Fruit fly (Drosophila melanogaster) whole organism, prepupa: ENCODE data around the gene aurA.

ENCODE experiments used
- Blimp-1 ChIP-seq: fragments of 200-800 bp; sonication (Bioruptor generic); optimal IDR thresholded peaks from 3 replicates; lab custom pipeline; 2017; ENCODE audit warnings: missing biosample characterization, missing genetic modification characterization, mild to moderate bottlenecking, moderate library complexity, missing genetic modification reagents
- CG10669 ChIP-seq: fragments of 200-800 bp; sonication (Bioruptor generic); optimal IDR thresholded peaks from 3 replicates; lab custom pipeline; 2018; ENCODE audit warnings: missing biosample characterization, mild to moderate bottlenecking, missing genetic modification characterization, moderate library complexity
- CG11762 ChIP-seq: fragments of 200-800 bp; sonication (Bioruptor generic); optimal IDR thresholded peaks from 3 replicates; lab custom pipeline; 2016; ENCODE audit warnings: missing biosample characterization, missing genetic modification characterization; ENCODE audit not compliant: insufficient read depth
- CG11902 ChIP-seq: fragments of 200-800 bp; sonication (Bioruptor generic); optimal IDR thresholded peaks from 3 replicates; lab custom pipeline; 2016; ENCODE audit warnings: missing biosample characterization, missing genetic modification characterization
- CG15336 ChIP-seq: fragments of 200-800 bp; sonication (Bioruptor generic); IDR thresholded peaks from 2 replicates; pipeline ENCODE4 v1.3.6; 2022; ENCODE audit warnings: missing biosample characterization, missing genetic modification characterization
- CG1621 ChIP-seq: fragments of 200-800 bp; sonication (Bioruptor generic); optimal IDR thresholded peaks from 3 replicates; lab custom pipeline; 2018; ENCODE audit warnings: missing biosample characterization, mild to moderate bottlenecking, missing genetic modification characterization
- CG16779 ChIP-seq: fragments of 200-800 bp; sonication (Bioruptor generic); optimal IDR thresholded peaks from 3 replicates; lab custom pipeline; 2017; ENCODE audit warnings: missing biosample characterization, mild to moderate bottlenecking, missing genetic modification characterization
- CG32006 ChIP-seq: fragments of 200-800 bp; sonication (Bioruptor generic); optimal IDR thresholded peaks from 3 replicates; lab custom pipeline; 2017; ENCODE audit warnings: missing biosample characterization, mild to moderate bottlenecking, missing genetic modification characterization
- CG34406 ChIP-seq: fragments of 200-800 bp; sonication (Bioruptor generic); optimal IDR thresholded peaks from 3 replicates; lab custom pipeline; 2016; ENCODE audit warnings: missing biosample characterization, missing genetic modification characterization
- CG3919 ChIP-seq: fragments of 200-800 bp; sonication (Bioruptor generic); optimal IDR thresholded peaks from 3 replicates; lab custom pipeline; 2016; ENCODE audit warnings: missing biosample characterization, missing genetic modification characterization
- CG4318 ChIP-seq: fragments of 200-800 bp; sonication (Bioruptor generic); optimal IDR thresholded peaks from 3 replicates; lab custom pipeline; 2017; ENCODE audit warnings: missing biosample characterization, mild to moderate bottlenecking, missing genetic modification characterization
- CG6163 ChIP-seq: fragments of 200-800 bp; sonication (Bioruptor generic); IDR thresholded peaks from 3 replicates; pipeline ENCODE4 v1.3.6; 2022; ENCODE audit warnings: missing biosample characterization, missing genetic modification characterization
- CG6276 ChIP-seq: fragments of 200-800 bp; sonication (Bioruptor generic); optimal IDR thresholded peaks from 2 replicates; lab custom pipeline; 2017; ENCODE audit warnings: missing biosample characterization, mild to moderate bottlenecking, missing genetic modification characterization
- CG6792 ChIP-seq: fragments of 200-800 bp; sonication (Bioruptor generic); optimal IDR thresholded peaks from 3 replicates; lab custom pipeline; 2016; ENCODE audit warnings: missing biosample characterization, missing genetic modification characterization
- CG6808 ChIP-seq: fragments of 200-800 bp; sonication (Bioruptor generic); optimal IDR thresholded peaks from 3 replicates; lab custom pipeline; 2017; ENCODE audit warnings: missing biosample characterization, missing genetic modification characterization, mild to moderate bottlenecking, moderate library complexity, missing genetic modification reagents
- CG8119 ChIP-seq: fragments of 200-800 bp; sonication (Bioruptor generic); IDR thresholded peaks from 3 replicates; pipeline ENCODE4 v1.3.6; 2022; ENCODE audit warnings: missing biosample characterization, missing genetic modification characterization
- CG8632 ChIP-seq: fragments of 200-800 bp; sonication (Bioruptor generic); optimal IDR thresholded peaks from 3 replicates; lab custom pipeline; 2016; ENCODE audit warnings: missing biosample characterization, missing genetic modification characterization
- CG9139 ChIP-seq: fragments of 200-800 bp; sonication (Bioruptor generic); optimal IDR thresholded peaks from 3 replicates; lab custom pipeline; 2017; ENCODE audit warnings: missing biosample characterization, mild to moderate bottlenecking, missing genetic modification characterization
- Eip78C ChIP-seq: fragments of 200-800 bp; sonication (Bioruptor generic); peaks from one replicate; lab custom pipeline; 2016; ENCODE audit warnings: missing biosample characterization, missing genetic modification characterization
- Eip93F ChIP-seq: fragments of 200-800 bp; sonication (Bioruptor generic); optimal IDR thresholded peaks from 2 replicates; lab custom pipeline; 2016; ENCODE audit warnings: missing biosample characterization, mild to moderate bottlenecking, missing genetic modification characterization
- Ets21C ChIP-seq: fragments of 200-800 bp; sonication (Bioruptor generic); optimal IDR thresholded peaks from 3 replicates; lab custom pipeline; 2016; ENCODE audit warnings: missing biosample characterization, missing genetic modification characterization
- Ets96B ChIP-seq: fragments of 200-800 bp; optimal IDR thresholded peaks from 2 replicates; lab custom pipeline; 2019; ENCODE audit warnings: missing biosample characterization, mild to moderate bottlenecking, missing genetic modification characterization, moderate library complexity
- Hr39 ChIP-seq: fragments of 200-800 bp; sonication (Bioruptor generic); optimal IDR thresholded peaks from 2 replicates; lab custom pipeline; 2016; ENCODE audit warnings: missing biosample characterization, missing genetic modification characterization
- Hr4 ChIP-seq: fragments of 200-800 bp; sonication (Bioruptor generic); optimal IDR thresholded peaks from 3 replicates; lab custom pipeline; 2016; ENCODE audit warnings: missing biosample characterization, missing genetic modification characterization
- Met ChIP-seq: fragments of 200-800 bp; sonication (Bioruptor generic); optimal IDR thresholded peaks from 3 replicates; lab custom pipeline; 2016; ENCODE audit warnings: missing biosample characterization, missing genetic modification characterization
- OdsH ChIP-seq: fragments of 200-800 bp; sonication (Bioruptor generic); optimal IDR thresholded peaks from 3 replicates; lab custom pipeline; 2016; ENCODE audit warnings: missing biosample characterization, missing genetic modification characterization
- Sox14 ChIP-seq: fragments of 200-800 bp; sonication (Bioruptor generic); optimal IDR thresholded peaks from 3 replicates; lab custom pipeline; 2016; ENCODE audit warnings: missing biosample characterization, missing genetic modification characterization
- Sox15 ChIP-seq: fragments of 200-800 bp; sonication (Bioruptor generic); optimal IDR thresholded peaks from 3 replicates; lab custom pipeline; 2016; ENCODE audit warnings: missing biosample characterization, missing genetic modification characterization
- achi ChIP-seq: fragments of 200-800 bp; sonication (Bioruptor generic); optimal IDR thresholded peaks from 3 replicates; lab custom pipeline; 2016; ENCODE audit warnings: missing biosample characterization, missing genetic modification characterization
- acj6 ChIP-seq: fragments of 200-800 bp; sonication (Bioruptor generic); optimal IDR thresholded peaks from 3 replicates; lab custom pipeline; 2016; ENCODE audit warnings: missing biosample characterization, missing genetic modification characterization
- dac ChIP-seq: fragments of 200-800 bp; sonication (Bioruptor generic); optimal IDR thresholded peaks from 2 replicates; lab custom pipeline; 2017; ENCODE audit warnings: missing biosample characterization, mild to moderate bottlenecking, missing genetic modification characterization
- dsx ChIP-seq: fragments of 200-800 bp; optimal IDR thresholded peaks from 3 replicates; lab custom pipeline; 2019; ENCODE audit warnings: missing biosample characterization, mild to moderate bottlenecking, missing genetic modification characterization, moderate library complexity; ENCODE audit not compliant: poor library complexity, severe bottlenecking
- eg ChIP-seq: fragments of 200-800 bp; sonication (Bioruptor generic); IDR thresholded peaks from 3 replicates; pipeline ENCODE4 v1.3.6; 2022; ENCODE audit warnings: missing biosample characterization, missing genetic modification characterization
- esn ChIP-seq: fragments of 200-800 bp; sonication (Bioruptor generic); optimal IDR thresholded peaks from 2 replicates; lab custom pipeline; 2016; ENCODE audit warnings: missing biosample characterization, mild to moderate bottlenecking, missing genetic modification characterization, moderate library complexity
- fd59A ChIP-seq: fragments of 200-800 bp; sonication (Bioruptor generic); optimal IDR thresholded peaks from 2 replicates; lab custom pipeline; 2017; ENCODE audit warnings: missing biosample characterization, mild to moderate bottlenecking, missing genetic modification characterization, missing genetic modification reagents
- fkh ChIP-seq: fragments of 200-800 bp; sonication (Bioruptor generic); optimal IDR thresholded peaks from 3 replicates; lab custom pipeline; 2017; ENCODE audit warnings: missing biosample characterization, mild to moderate bottlenecking, missing genetic modification characterization, moderate library complexity
- lz ChIP-seq: fragments of 200-800 bp; sonication (Bioruptor generic); optimal IDR thresholded peaks from 3 replicates; lab custom pipeline; 2016; ENCODE audit warnings: missing biosample characterization, missing genetic modification characterization
- pdm3 ChIP-seq: fragments of 200-800 bp; sonication (Bioruptor generic); optimal IDR thresholded peaks from 3 replicates; lab custom pipeline; 2016; ENCODE audit warnings: missing biosample characterization, missing genetic modification characterization
- salr ChIP-seq, 2 experiments: fragments of 200-800 bp; sonication (Bioruptor generic); optimal IDR thresholded peaks; 3 replicates each; lab custom pipeline; 2016 to 2018; ENCODE audit warnings: missing biosample characterization in 2 of 2, missing genetic modification characterization in 2 of 2, mild to moderate bottlenecking in 1 of 2
- ss ChIP-seq, 2 experiments: fragments of 200-800 bp; sonication (Bioruptor generic); optimal IDR thresholded peaks; 2 replicates in 1 of 2; 3 replicates in 1 of 2; lab custom pipeline; 2017 to 2018; ENCODE audit warnings: mild to moderate bottlenecking in 2 of 2, missing biosample characterization in 2 of 2, missing genetic modification characterization in 2 of 2, moderate library complexity in 1 of 2
- svp ChIP-seq: fragments of 200-800 bp; sonication (Bioruptor generic); peaks from one replicate; lab custom pipeline; 2016; ENCODE audit warnings: missing biosample characterization, missing genetic modification characterization
- topi ChIP-seq: fragments of 200-800 bp; sonication (Bioruptor generic); optimal IDR thresholded peaks from 3 replicates; lab custom pipeline; 2016; ENCODE audit warnings: missing biosample characterization, missing genetic modification characterization
- vri ChIP-seq: fragments of 200-800 bp; sonication (Bioruptor generic); optimal IDR thresholded peaks from 3 replicates; lab custom pipeline; 2016; ENCODE audit warnings: missing biosample characterization, mild to moderate bottlenecking, missing genetic modification characterization

The aurA gene

dm6 chr3R:11977336-11977678, 14.4 kb downstream of the aurA start:
- TF ChIP-seq dac (GFP tag; lab: Kevin White, UChicago) (no peak), CG34406 (GFP tag; lab: Kevin White, UChicago) (peak; percentile 18), Sox14 (GFP tag; lab: Kevin White, UChicago) (no peak), Hr39 (GFP tag; lab: Kevin White, UChicago) (no peak), CG10669 (GFP tag; lab: Kevin White, UChicago) (peak; percentile 17), CG4318 (no peak), CG32006 (GFP tag; lab: Kevin White, UChicago) (peak; percentile 55), salr (GFP tag; optimal IDR thresholded peaks at IDR 0.05; lab: Kevin White, UChicago) (peak in 1 of 2 experiments; percentile 18), topi (no peak), CG8119 (GFP tag; lab: Robert Waterston, UW) (peak; percentile 63; the same call in 2 of the 3 replicates), CG16779 (tag; lab: Kevin White, UChicago) (peak; percentile 4), esn (GFP tag; lab: Kevin White, UChicago) (peak; percentile 34), CG15336 (GFP tag; lab: Robert Waterston, UW) (peak; percentile 66), CG6276 (GFP tag; lab: Kevin White, UChicago) (peak; percentile 50), CG6808 (GFP tag; lab: Kevin White, UChicago) (no peak), CG3919 (GFP tag; lab: Kevin White, UChicago) (peak; percentile 34), Eip93F (GFP tag; lab: Kevin White, UChicago) (no peak), Eip78C (GFP tag; lab: Kevin White, UChicago) (peak; percentile 43), Ets96B (peak; percentile 27), acj6 (GFP tag; lab: Kevin White, UChicago) (peak; percentile 27), Hr4 (GFP tag; lab: Kevin White, UChicago) (peak; percentile 41), eg (GFP tag; lab: Robert Waterston, UW) (no peak), OdsH (GFP tag; lab: Kevin White, UChicago) (peak; percentile 9), svp (GFP tag; lab: Kevin White, UChicago) (peak; percentile 75), CG6163 (0 out of 3 replicates have a peak, but pooled peaks have one; percentile 6), achi (GFP tag; lab: Kevin White, UChicago) (peak; percentile 38)

- peak; percentile 5 for TF ChIP-seq vri (GFP tag; lab: Kevin White, UChicago)
- no peak for TF ChIP-seq ss (GFP tag; optimal IDR thresholded peaks at IDR 0.05; lab: Kevin White, UChicago)
- TF ChIP-seq svp (GFP tag; lab: Kevin White, UChicago): peak; percentile 92
Measured at dm6 chr3R:11978278-11978677, 15.4 kb downstream of the aurA start.

- TF ChIP-seq CG11762 (GFP tag; lab: Kevin White, UChicago) (peak; percentile 32), CG6792 (GFP tag; lab: Kevin White, UChicago) (peak; percentile 45), Ets21C (GFP tag; lab: Kevin White, UChicago) (peak; percentile 26), vri (GFP tag; lab: Kevin White, UChicago) (peak; percentile 14), lz (GFP tag; lab: Kevin White, UChicago) (peak; percentile 57), CG6808 (GFP tag; lab: Kevin White, UChicago) (peak; percentile 5), Ets96B (peak; percentile 59), CG9139 (no peak), Sox15 (GFP tag; lab: Kevin White, UChicago) (no peak), eg (GFP tag; lab: Robert Waterston, UW) (no peak), CG3919 (GFP tag; lab: Kevin White, UChicago) (peak; percentile 52), CG6163 (peak; percentile 58; the same call in 2 of the 3 replicates), CG11902 (GFP tag; lab: Kevin White, UChicago) (no peak), CG1621 (peak; percentile 59), CG15336 (GFP tag; lab: Robert Waterston, UW) (0 out of 2 replicates have a peak, but pooled peaks have one; percentile 22), Met (GFP tag; lab: Kevin White, UChicago) (peak; percentile 62), OdsH (GFP tag; lab: Kevin White, UChicago) (peak; percentile 48), fd59A (GFP tag; lab: Kevin White, UChicago) (no peak), CG8632 (GFP tag; lab: Kevin White, UChicago) (peak; percentile 46), Sox14 (GFP tag; lab: Kevin White, UChicago) (peak; percentile 50), Hr39 (GFP tag; lab: Kevin White, UChicago) (peak; percentile 48), fkh (GFP tag; lab: Kevin White, UChicago) (no peak), Eip78C (GFP tag; lab: Kevin White, UChicago) (peak; percentile 84), ss (GFP tag; optimal IDR thresholded peaks at IDR 0.05; lab: Kevin White, UChicago) (peak in 1 of 2 experiments; percentile 21), Blimp-1 (GFP tag; lab: Kevin White, UChicago) (no peak), pdm3 (GFP tag; lab: Kevin White, UChicago) (peak; percentile 46), Eip93F (GFP tag; lab: Kevin White, UChicago) (no peak), dac (GFP tag; lab: Kevin White, UChicago) (no peak), dsx (GFP tag; lab: Kevin White, UChicago) (peak; percentile 24), CG10669 (GFP tag; lab: Kevin White, UChicago) (peak; percentile 57)
Measured at dm6 chr3R:11979879-11980571, 17.1 kb downstream of the aurA start, which contains the start of gene CG18547. Gene CG18547 (minus strand): TSS chr3R:11980390.
